Worm (Caenorhabditis elegans): ENCODE data around the gene F41B4.2.

ce11 chrX:6819135-6819534 is 15.9 kb downstream of the F41B4.2 start:
- no peak for TF ChIP-seq skn-1 (tag; optimal IDR thresholded peaks at IDR 0.05)
- no peak for TF ChIP-seq nhr-25 (tag; optimal IDR thresholded peaks at IDR 0.05; ENCODE audit: borderline replicate concordance, insufficient read depth)
- no peak for TF ChIP-seq nhr-76 (tag; optimal IDR thresholded peaks at IDR 0.05)
- TF ChIP-seq unc-39 (tag; optimal IDR thresholded peaks at IDR 0.05), result no peak
- TF ChIP-seq mdl-1 (tag; optimal IDR thresholded peaks at IDR 0.05), result no peak
- TF ChIP-seq mep-1 (tag; optimal IDR thresholded peaks at IDR 0.05), result no peak
- TF ChIP-seq D1046.2 (GFP tag; IDR thresholded peaks at IDR 0.05), result no peak
- TF ChIP-seq ztf-7 (tag; optimal IDR thresholded peaks at IDR 0.05), result no peak
- no peak for TF ChIP-seq jun-1 (tag; optimal IDR thresholded peaks at IDR 0.05)
- no peak for TF ChIP-seq lin-15B (tag; optimal IDR thresholded peaks at IDR 0.05)
- TF ChIP-seq cey-2 (tag; optimal IDR thresholded peaks at IDR 0.05; ENCODE audit: borderline replicate concordance, insufficient read depth), result no peak
- TF ChIP-seq ceh-82 (tag; optimal IDR thresholded peaks at IDR 0.05), result no peak
- no peak for TF ChIP-seq rbr-2 (tag; optimal IDR thresholded peaks at IDR 0.05)

Data from whole organism, L4 larva.